Worm (Caenorhabditis elegans): ENCODE data around the gene F44A2.5.

Gene F44A2.5

DNA sequence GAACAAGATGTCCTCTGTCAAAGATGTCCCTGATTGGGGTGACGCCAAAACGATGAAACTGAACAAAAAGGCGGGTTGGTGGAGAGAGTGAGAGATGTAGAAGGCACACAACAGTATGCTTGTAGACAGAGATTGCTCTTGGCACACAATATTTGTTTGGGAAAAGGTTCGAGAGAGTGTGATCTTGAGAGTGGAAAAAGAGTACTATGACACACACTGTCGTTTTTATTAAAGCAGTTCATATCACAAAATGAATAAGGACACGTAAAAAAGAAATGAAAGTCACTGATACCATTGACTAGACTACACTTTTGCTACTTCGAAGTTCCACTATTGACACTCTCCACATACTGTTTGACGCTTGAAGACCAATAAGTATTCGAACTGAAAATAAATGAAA, 42.0 kb upstream of the F44A2.5 start (continued):
- no peak for TF ChIP-seq pqm-1 (tag; optimal IDR thresholded peaks at IDR 0.05)
- no peak for TF ChIP-seq fkh-10 (GFP tag; optimal IDR thresholded peaks at IDR 0.05)

ce11 chrV:9257467-9257866, 40.0 kb upstream of the F44A2.5 start, which contains the start of gene F07C3.16:
F07C3.16 (minus strand) TSS chrV:9257567.
- TF ChIP-seq ceh-88 (GFP tag; IDR thresholded peaks at IDR 0.05) (no peak), nhr-47 (tag; optimal IDR thresholded peaks at IDR 0.05) (no peak), mdl-1 (tag; optimal IDR thresholded peaks at IDR 0.05) (no peak), egl-27 (tag; optimal IDR thresholded peaks at IDR 0.05) (no peak), fkh-8 (tag; optimal IDR thresholded peaks at IDR 0.05) (no peak), fos-1 (tag; optimal IDR thresholded peaks at IDR 0.05) (no peak), aha-1 (tag; optimal IDR thresholded peaks at IDR 0.05) (no peak), blmp-1 (tag; optimal IDR thresholded peaks at IDR 0.05) (no peak), snpc-4 (tag; optimal IDR thresholded peaks at IDR 0.05) (no peak), fkh-4 (tag; optimal IDR thresholded peaks at IDR 0.05; ENCODE audit: borderline replicate concordance) (no peak), pax-3 (tag; optimal IDR thresholded peaks at IDR 0.05) (no peak), ceh-63 (GFP tag; optimal IDR thresholded peaks at IDR 0.05) (no peak), alr-1 (tag; optimal IDR thresholded peaks at IDR 0.05; ENCODE audit: borderline replicate concordance) (no peak), vab-15 (tag; optimal IDR thresholded peaks at IDR 0.05) (no peak)

DNA sequence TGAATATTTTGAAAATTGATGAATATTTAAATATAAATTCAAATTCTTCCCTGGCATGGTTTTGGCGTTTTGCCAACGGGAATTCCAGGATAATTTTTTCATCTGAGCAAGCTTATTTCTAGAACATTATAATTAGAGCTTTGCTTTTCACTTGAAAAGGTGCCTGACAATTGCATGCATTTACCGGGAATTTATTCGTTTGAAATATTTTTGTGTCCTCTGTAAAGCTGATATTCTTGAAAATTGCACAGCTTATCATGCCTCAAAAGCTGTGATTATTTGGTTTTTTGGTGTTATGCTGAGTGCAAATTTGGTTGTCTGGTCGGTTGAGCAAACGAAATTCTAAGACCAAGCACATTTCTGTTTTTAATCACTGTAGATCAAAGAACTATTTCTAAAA, 37.0 kb upstream of the F44A2.5 start:
- TF ChIP-seq lin-14 (GFP tag; optimal IDR thresholded peaks at IDR 0.05) (no peak), hlh-4 (tag; optimal IDR thresholded peaks at IDR 0.05) (peak; percentile 58), lin-35 (GFP tag; optimal IDR thresholded peaks at IDR 0.05) (no peak), nhr-20 (tag; optimal IDR thresholded peaks at IDR 0.05) (no peak), nhr-76 (tag; optimal IDR thresholded peaks at IDR 0.05) (no peak), sox-4 (tag; optimal IDR thresholded peaks at IDR 0.05) (peak; percentile 68), ces-1 (GFP tag; optimal IDR thresholded peaks at IDR 0.05) (no peak), pag-3 (tag; optimal IDR thresholded peaks at IDR 0.05; ENCODE audit: borderline replicate concordance, insufficient read depth) (no peak), blmp-1 (tag; optimal IDR thresholded peaks at IDR 0.05) (no peak), efl-3 (GFP tag; optimal IDR thresholded peaks at IDR 0.05) (no peak), nhr-71 (tag; optimal IDR thresholded peaks at IDR 0.05) (peak; percentile 80), dsc-1 (tag; optimal IDR thresholded peaks at IDR 0.05) (peak; percentile 73), sptf-1 (tag; optimal IDR thresholded peaks at IDR 0.05) (no peak), ceh-90 (tag; optimal IDR thresholded peaks at IDR 0.05) (no peak), zip-4 (GFP tag; optimal IDR thresholded peaks at IDR 0.05) (no peak), ztf-4 (tag; optimal IDR thresholded peaks at IDR 0.05) (no peak), pax-3 (tag; optimal IDR thresholded peaks at IDR 0.05) (peak; percentile 60), swsn-7 (tag; optimal IDR thresholded peaks at IDR 0.05) (peak; percentile 12), nhr-47 (tag; optimal IDR thresholded peaks at IDR 0.05) (peak; percentile 43), snpc-4 (tag; optimal IDR thresholded peaks at IDR 0.05) (no peak), lir-3 (tag; optimal IDR thresholded peaks at IDR 0.05; ENCODE audit: poor library complexity) (no peak), lsy-2 (tag; optimal IDR thresholded peaks at IDR 0.05) (no peak), nhr-11 (tag; optimal IDR thresholded peaks at IDR 0.05) (no peak), jun-1 (tag; optimal IDR thresholded peaks at IDR 0.05) (no peak), egl-13 (tag; optimal IDR thresholded peaks at IDR 0.05) (no peak), lin-15B (tag; optimal IDR thresholded peaks at IDR 0.05) (no peak), fkh-8 (tag; optimal IDR thresholded peaks at IDR 0.05) (peak; percentile 84), unc-62 (GFP tag; optimal IDR thresholded peaks at IDR 0.05) (no peak), ceh-82 (tag; optimal IDR thresholded peaks at IDR 0.05) (no peak), unc-98 (GFP tag; IDR thresholded peaks at IDR 0.05) (no peak)
